Fruit fly (Drosophila melanogaster): ENCODE data around the gene kin17.

Gene kin17

DNA sequence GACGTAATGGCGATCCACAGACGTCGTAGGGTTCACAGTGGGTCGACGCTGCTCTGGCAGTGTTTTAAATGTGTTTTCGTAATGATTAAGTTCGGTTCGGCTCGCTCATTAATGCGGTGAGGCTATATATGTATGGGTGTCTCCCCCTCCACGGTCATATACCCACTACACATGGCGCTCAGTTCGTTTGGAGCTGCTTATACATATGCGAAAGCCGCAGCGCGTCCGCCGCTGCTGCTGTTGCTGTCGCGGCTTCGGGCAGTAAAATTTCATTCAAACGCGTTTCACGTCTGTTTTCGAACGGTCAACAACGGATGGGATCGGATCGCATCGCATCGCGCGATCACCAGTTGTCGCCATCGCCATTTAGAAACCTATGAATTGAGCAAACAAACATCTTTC is 29.4 kb downstream of the kin17 start:
- TF ChIP-seq CTCF (optimal IDR thresholded peaks at IDR 0.05) (no peak), CG8478 (optimal IDR thresholded peaks at IDR 0.05) (no peak)

DNA sequence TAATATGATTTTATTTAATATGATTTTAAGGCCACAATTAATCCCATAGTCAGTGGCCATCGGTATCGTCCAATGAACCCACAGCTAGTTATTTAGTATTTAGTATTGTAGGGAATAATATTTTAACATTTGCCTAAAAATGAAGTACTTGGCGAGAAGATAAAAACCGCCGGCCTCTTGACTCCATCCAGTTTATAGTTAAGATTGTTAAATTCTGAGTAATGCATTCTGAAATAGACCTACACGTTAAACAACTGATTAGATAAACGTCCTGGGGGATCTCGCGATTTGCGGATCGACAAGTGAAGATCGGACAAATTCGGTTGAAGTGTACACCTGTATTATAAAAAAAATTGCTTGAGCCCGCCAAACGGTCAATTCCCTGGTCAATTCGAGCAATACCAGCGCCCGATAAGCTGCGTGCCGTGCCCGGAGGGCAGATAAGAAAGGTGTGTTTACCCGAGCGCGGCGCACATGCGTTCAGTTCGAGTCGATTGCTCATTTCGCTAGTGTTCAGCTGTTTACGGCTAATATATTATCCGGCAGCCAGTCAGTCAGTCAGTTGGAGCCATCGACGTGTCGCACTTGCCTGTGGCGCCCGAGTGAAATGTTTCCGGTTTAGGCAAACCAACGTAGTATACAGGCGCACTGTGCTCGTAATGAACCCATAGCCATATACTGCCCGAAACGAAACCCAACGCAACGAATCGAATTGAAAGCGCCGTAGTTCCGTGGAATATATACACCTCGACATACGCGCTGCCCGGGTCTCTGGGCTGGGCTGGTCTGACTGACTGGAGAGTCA is 30.6 kb downstream of the kin17 start:
- TF ChIP-seq CG8478 (optimal IDR thresholded peaks at IDR 0.05) (no peak), CTCF (optimal IDR thresholded peaks at IDR 0.05) (no peak)

DNA sequence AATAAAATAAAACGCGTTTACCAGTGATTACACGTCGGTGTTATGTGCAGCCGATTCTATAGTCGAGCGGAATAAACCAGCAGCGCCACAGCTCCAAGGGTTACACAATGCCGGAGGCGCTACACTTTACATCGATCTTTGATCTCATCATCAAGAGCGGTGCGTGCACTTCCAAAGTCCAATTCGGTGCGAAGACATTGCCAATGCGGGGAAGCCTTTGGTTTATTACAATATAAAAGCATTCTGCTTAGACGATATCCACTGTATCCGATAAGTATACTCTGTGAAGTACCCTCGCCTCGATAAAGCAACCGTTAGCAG is 31.2 kb downstream of the kin17 start:
- TF ChIP-seq CTCF (optimal IDR thresholded peaks at IDR 0.05) (no peak), CG8478 (optimal IDR thresholded peaks at IDR 0.05) (no peak)

DNA sequence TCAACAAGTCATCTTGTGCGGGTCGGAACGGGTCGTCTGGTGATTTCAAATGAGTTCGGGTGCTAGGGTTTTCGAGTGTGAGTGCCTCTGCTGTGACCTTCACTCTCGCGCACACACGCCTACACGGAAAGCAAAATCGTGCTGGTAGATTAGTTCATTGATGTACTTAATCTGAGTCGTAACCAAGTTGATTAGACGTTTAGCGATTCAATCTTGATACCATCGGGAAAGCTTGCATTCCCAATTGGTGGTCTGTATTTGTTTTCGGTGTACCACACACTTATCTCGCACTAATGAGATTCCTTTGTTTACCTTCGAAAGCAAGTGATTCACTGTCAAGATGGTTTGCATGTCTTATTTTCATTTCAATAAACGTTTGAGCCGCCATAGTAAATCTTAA is 32.4 kb downstream of the kin17 start:
- TF ChIP-seq CTCF (optimal IDR thresholded peaks at IDR 0.05), result no peak

DNA sequence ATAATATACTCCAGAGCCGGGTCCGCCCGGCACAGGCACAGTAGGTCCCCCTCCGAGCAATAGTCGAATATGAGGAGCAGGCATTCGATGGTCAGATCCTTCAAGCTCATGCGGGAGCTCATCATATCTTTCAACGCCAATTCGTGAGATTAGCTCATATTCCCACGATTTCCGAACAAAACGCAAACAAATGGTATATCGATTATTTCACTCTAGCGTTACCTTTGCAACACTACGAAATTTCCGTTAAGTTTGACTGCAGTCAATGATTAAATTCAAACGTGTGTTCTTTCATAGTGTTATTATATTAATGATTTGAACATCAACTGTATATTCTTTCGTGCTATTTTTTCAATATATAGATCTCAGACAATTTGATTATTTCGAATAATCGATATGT is 36.8 kb downstream of the kin17 start, which contains the start of gene CG33969:
Gene CG33969, minus strand, starts transcription at position 197 of the 400 bp plus-strand sequence.
- TF ChIP-seq CG8478 (optimal IDR thresholded peaks at IDR 0.05) (no peak), CTCF (optimal IDR thresholded peaks at IDR 0.05) (no peak)

DNA sequence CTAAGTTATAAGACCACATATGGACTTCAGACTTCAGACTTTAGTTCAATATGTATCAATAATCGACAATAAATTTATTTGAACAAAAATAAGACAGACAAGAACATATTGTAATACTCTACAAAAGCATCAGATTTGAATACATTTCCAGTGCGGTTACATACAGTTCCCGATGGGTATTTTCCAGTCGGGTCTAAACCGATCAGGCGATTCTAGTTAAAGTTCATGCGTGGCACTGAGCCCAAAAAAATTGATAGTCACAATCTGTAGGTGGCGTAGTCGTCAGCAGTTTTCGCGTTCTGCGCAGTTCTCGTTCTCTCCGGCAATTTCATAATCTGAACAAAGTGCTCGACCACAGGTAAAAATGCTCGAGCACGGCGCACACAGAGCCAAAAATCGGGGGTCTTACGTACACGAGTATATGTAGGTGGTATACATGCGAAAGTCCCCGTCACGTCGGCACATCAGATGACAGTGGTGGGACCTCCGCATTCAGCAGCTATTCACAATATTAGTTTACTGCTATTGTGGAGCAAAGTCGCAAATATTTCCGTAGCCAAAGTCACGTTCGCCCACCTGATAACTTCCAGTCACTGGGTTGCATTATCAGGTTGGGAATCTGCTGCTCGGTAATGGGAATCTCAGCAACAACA is 38.8 kb downstream of the kin17 start:
- TF ChIP-seq CTCF (optimal IDR thresholded peaks at IDR 0.05) (no peak), CG8478 (optimal IDR thresholded peaks at IDR 0.05) (no peak)

DNA sequence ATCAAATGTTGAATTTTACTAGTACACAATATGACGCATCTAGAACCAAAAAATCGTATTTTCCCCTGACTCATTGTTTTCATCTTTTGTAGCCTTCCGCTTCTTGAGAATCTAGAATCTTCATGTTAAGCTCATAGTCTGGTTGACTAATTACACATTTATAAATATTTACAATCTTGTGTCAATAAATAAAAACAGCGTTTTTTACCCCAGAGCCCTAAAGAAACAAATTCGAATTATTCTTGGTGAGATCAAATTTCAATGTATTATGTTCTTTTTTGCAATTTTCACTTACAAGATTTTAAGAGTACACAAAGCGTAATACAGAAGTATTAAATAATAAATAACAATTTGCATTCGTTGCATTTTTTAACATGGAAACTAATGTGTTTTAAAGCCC is 39.4 kb downstream of the kin17 start:
- TF ChIP-seq CTCF (optimal IDR thresholded peaks at IDR 0.05) (no peak), CG8478 (optimal IDR thresholded peaks at IDR 0.05) (no peak)

DNA sequence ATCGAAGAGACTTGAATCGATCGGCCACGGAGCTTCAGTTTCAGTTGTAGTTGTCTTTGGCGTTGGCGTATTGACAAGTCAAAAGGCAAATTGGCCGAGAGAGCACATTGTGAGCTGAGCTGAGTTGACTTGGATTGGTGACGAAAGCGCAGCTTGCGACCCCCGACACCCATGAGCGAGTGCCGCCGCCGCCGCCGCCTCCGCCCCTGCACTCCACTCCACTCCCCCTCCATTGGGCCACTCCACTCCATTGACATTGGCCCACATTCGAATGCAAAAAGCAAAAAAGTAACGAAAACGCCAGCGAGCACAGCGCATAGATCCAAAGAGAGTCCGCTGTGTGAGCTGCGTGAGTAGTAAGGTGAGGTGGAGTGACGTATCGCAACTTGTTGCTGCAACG is 41.2 kb downstream of the kin17 start:
- TF ChIP-seq CG8478 (optimal IDR thresholded peaks at IDR 0.05), result no peak
- TF ChIP-seq CTCF (optimal IDR thresholded peaks at IDR 0.05), result no peak

DNA sequence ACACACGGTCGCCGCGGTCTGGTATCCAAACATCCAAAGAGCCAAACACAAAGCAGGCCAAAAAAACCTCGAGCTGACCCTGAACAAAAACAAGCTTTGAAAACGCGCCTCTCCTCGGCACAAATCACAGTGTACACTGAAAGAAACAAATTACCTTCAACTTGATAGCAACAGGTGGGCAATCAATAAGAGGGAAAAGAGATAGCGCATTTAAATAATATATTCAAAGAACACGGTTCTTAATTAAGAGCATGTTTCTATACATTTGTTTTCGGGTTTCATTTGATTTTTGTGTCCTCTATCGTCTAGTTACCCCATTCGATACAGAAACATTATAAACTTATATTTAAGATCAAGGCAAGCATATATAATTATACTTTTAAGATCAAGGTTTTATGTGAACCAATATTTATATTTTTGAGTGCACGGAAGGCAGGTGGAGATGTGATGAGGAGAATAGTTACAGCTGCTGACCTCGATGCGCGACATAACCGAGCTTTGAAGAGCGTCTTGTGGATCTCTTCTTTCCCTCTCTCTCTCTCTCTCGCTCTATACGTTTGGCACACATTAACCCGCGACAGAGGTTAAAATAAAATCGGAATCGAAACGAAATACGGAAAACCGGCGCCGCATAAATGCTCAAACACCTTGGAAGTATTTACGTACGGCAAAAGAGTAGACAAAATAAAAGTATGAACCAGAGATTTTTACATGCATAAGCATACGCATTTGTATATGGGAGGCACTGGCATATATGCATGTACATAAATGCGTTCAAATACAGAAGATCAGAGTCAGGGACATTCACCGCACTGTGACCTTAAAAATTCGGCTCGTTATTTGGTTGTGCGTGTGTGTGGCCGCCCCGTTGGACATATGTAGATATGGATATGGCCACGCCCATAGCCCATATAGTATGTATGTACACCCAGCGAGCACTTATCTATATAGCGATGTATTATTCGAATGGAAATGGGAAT is 41.9 kb downstream of the kin17 start:
- TF ChIP-seq CG8478 (optimal IDR thresholded peaks at IDR 0.05), result no peak
- TF ChIP-seq CTCF (optimal IDR thresholded peaks at IDR 0.05), result no peak

DNA sequence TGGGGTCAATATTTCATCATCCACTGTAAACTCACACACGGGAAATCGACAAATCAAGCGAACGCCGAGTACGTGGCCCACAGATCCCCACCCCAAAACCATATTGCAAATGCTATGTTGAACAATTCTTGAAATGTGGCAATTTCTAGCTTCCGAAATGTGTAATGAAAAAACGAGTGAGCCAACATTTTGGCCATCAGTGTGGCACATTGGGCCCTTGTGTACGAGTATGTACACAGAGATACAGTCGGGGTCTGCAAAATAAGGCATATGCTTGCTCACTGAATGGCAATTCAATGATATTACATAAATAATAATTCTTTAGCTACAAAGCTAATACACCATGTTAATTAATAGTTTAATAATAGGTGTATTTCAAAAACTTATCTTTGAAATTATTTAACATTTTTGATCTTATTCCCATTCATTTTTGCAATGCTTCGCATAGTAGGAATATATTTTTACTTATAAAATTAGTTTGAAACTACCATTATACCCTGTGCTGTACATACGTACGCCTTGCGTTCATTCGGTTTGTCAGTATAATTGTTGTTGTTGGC is 43.0 kb downstream of the kin17 start:
- TF ChIP-seq CTCF (optimal IDR thresholded peaks at IDR 0.05), result no peak
- TF ChIP-seq CG8478 (optimal IDR thresholded peaks at IDR 0.05), result no peak

DNA sequence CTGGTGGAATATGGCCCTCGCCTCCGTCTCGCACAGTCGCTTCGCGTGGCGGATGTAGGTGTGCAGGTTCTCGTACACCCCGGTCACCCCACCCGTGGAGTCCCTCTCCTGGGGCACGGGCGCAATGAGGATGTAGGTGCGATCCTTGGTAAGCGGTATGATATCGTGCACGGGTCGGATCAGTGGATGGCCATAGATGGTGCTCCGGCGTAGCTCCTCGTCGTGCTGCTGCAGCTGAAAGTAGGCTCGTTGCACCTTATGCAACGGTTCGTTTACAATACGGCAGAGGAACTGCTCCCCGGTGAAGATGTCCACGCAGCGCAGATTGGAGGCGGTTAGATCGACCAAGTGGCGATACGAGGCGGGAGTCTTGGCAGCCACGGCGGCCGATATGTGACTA is 43.9 kb downstream of the kin17 start:
- no peak for TF ChIP-seq CTCF (optimal IDR thresholded peaks at IDR 0.05)
- no peak for TF ChIP-seq CG8478 (optimal IDR thresholded peaks at IDR 0.05)

DNA sequence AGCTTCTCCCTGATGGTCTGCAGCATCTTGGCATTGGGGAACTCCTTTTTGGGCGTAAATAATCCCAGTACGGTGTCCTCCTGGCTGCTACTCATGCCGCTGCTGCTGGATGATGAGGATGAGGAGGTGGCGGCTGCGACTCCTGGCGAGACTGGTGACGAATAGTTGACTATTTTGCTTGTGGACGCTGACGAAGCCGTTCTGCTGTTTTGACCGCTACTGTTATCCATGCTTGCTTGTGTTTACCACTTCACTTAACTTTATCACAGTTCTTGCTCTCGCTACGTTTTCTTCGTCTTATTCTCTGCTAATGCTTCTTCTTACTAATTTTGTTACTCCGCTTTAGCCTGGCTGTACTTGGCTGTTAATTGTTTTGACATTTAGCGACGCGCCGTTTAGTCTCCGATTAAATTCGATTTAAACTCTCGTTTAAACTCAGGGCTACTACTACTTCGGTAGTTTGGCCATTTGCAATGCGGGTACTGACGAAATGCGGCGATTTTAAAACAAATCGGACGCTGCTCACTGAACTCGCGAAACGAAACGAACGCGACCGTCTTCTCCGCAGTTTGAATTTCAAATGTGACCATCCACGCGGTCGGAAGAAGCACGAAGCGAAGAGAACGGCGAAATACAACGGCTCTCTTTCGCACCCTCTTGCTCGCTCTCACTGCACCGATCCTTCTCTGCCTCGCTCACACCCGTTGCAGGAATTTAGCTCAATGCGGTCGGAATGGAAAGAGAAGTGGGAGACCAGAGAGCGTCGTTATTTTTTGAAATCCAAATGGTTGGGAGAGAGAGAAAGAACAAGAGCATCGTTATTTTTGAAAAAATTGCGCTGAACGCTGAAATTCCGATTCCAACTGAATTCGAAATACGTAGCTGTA is 44.7 kb downstream of the kin17 start, which contains the start of gene trbl:
Gene trbl, minus strand, starts transcription at position 584 of the 887 bp plus-strand sequence.
- TF ChIP-seq CTCF (optimal IDR thresholded peaks at IDR 0.05) (peak in 1 of 2 experiments; percentile 3), CG8478 (optimal IDR thresholded peaks at IDR 0.05) (no peak)

DNA sequence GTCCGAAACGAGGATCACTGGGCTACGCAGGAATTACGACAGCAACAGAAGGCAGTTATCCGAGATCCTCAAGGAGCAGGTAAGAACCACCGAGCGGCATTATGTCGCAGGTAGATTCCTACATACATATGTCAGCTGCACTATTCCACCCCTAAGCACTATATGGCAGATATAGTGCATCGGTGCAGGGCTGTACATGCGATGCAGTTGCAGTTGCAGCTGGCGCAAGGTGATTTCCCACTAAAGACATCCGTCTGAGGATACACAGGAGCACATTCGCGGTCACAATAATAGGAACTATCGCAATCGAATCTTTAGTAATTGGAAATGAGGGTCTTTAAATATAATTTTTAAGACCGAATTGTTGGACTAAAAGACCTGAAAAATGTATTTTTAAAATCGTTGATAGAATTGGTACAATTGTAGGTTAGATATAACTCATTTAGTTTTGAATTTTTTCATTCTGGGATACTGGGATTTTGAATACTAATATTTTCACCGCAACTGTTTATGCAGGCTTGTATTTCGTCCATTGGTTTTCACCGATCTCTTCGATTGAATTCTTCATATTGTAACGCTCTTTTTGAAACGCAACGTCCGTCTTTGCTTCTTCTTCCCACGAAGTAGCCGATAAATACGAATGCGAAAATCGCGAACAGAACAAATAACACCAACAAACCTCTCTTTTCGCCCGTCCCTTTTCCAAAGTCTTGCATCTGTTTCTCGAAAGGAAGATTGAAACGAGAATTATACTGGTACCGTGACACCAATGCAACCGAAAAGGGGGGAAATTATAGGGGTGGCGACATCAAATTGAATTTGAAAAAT is 46.3 kb downstream of the kin17 start:
- TF ChIP-seq CTCF (optimal IDR thresholded peaks at IDR 0.05), result no peak
- TF ChIP-seq CG8478 (optimal IDR thresholded peaks at IDR 0.05), result no peak

Measured in S2 (cell line).